Fruit fly (Drosophila melanogaster) whole organism, embryonic: ENCODE data around the gene bor.

Source experiments
- Atf6 ChIP-seq: fragments of 200-800 bp; sonication (Bioruptor generic); IDR thresholded peaks from 2 replicates; pipeline ENCODE4 v1.3.6; 2022; ENCODE audit warnings: missing biosample characterization, missing genetic modification characterization
- BtbVII ChIP-seq: fragments of 200-800 bp; sonication (Bioruptor generic); optimal IDR thresholded peaks from 3 replicates; lab custom pipeline; 2017; ENCODE audit warnings: missing biosample characterization, mild to moderate bottlenecking, missing genetic modification characterization
- CG11695 ChIP-seq: fragments of 200-800 bp; sonication (Bioruptor generic); IDR thresholded peaks from 3 replicates; pipeline ENCODE4 v1.3.6; 2022; ENCODE audit warnings: missing biosample characterization, missing genetic modification characterization
- CG13287 ChIP-seq: fragments of 200-800 bp; sonication (Bioruptor generic); IDR thresholded peaks from 2 replicates; pipeline ENCODE4 v1.3.6; 2022; ENCODE audit warnings: missing biosample characterization, missing genetic modification characterization; ENCODE audit not compliant: partially characterized antibody
- CG13775 ChIP-seq: fragments of 200-800 bp; sonication (Bioruptor generic); optimal IDR thresholded peaks from 3 replicates; lab custom pipeline; 2017; ENCODE audit warnings: missing biosample characterization, mild to moderate bottlenecking, missing genetic modification characterization
- CG15269 ChIP-seq: fragments of 200-800 bp; sonication (Bioruptor generic); optimal IDR thresholded peaks from 2 replicates; lab custom pipeline; 2018; ENCODE audit warnings: missing biosample characterization, mild to moderate bottlenecking, missing genetic modification characterization, moderate library complexity
- CG17359 ChIP-seq: fragments of 200-800 bp; sonication (Bioruptor generic); optimal IDR thresholded peaks from 3 replicates; lab custom pipeline; 2018; ENCODE audit warnings: missing biosample characterization, mild to moderate bottlenecking, missing genetic modification characterization, moderate library complexity
- CG17829 ChIP-seq: fragments of 200-800 bp; optimal IDR thresholded peaks from 2 replicates; lab custom pipeline; 2019; ENCODE audit warnings: missing biosample characterization, mild to moderate bottlenecking, missing genetic modification characterization, moderate library complexity
- CG1792 ChIP-seq: fragments of 200-800 bp; sonication (Bioruptor generic); optimal IDR thresholded peaks from 2 replicates; lab custom pipeline; 2016; ENCODE audit warnings: missing biosample characterization, missing genetic modification characterization
- CG33557 ChIP-seq: fragments of 200-800 bp; sonication (Bioruptor generic); optimal IDR thresholded peaks from 2 replicates; lab custom pipeline; 2019; ENCODE audit warnings: missing biosample characterization, mild to moderate bottlenecking, missing genetic modification characterization, moderate library complexity
- CG3995 ChIP-seq: fragments of 200-800 bp; sonication (Bioruptor generic); optimal IDR thresholded peaks from 3 replicates; lab custom pipeline; 2016; ENCODE audit warnings: missing biosample characterization, missing genetic modification characterization
- CG6765 ChIP-seq: fragments of 200-800 bp; sonication (Bioruptor generic); optimal IDR thresholded peaks from 3 replicates; lab custom pipeline; 2017; ENCODE audit warnings: missing biosample characterization, mild to moderate bottlenecking, missing genetic modification characterization
- CG6791 ChIP-seq: fragments of 200-800 bp; sonication (Bioruptor generic); IDR thresholded peaks from 3 replicates; pipeline ENCODE4 v1.3.6; 2022; ENCODE audit warnings: missing biosample characterization, missing genetic modification characterization; ENCODE audit not compliant: partially characterized antibody
- CG8765 ChIP-seq: fragments of 200-800 bp; sonication (Bioruptor generic); IDR thresholded peaks from 2 replicates; pipeline ENCODE4 v1.3.6; 2022; ENCODE audit warnings: missing biosample characterization, missing genetic modification characterization
- Dp ChIP-seq: fragments of 200-800 bp; sonication (Bioruptor generic); optimal IDR thresholded peaks from 2 replicates; lab custom pipeline; 2018; ENCODE audit warnings: missing biosample characterization, mild to moderate bottlenecking, missing genetic modification characterization, moderate library complexity
- Fer1 ChIP-seq: fragments of 200-800 bp; sonication (Bioruptor generic); optimal IDR thresholded peaks from 2 replicates; lab custom pipeline; 2017; ENCODE audit warnings: missing biosample characterization, mild to moderate bottlenecking, missing genetic modification characterization
- HmgD ChIP-seq: fragments of 200-800 bp; sonication (Bioruptor generic); optimal IDR thresholded peaks from 3 replicates; lab custom pipeline; 2016; ENCODE audit warnings: missing biosample characterization, missing genetic modification characterization
- Hr78 ChIP-seq, 2 experiments: fragments of 200-800 bp in 1 of 2; fragments of >200 bp in 1 of 2; sonication (Bioruptor generic) in 1 of 2; optimal IDR thresholded peaks; 2 replicates each; lab custom pipeline; 2017 to 2019; ENCODE audit warnings: missing biosample characterization in 2 of 2, missing genetic modification characterization in 2 of 2, mild to moderate bottlenecking in 1 of 2, moderate library complexity in 1 of 2
- NFAT ChIP-seq: fragments of 200-800 bp; sonication (Bioruptor generic); IDR thresholded peaks from 2 replicates; pipeline ENCODE4 v1.3.6; 2022; ENCODE audit warnings: missing biosample characterization, missing genetic modification characterization
- NK7.1 ChIP-seq: fragments of 200-800 bp; sonication (Bioruptor generic); optimal IDR thresholded peaks from 3 replicates; lab custom pipeline; 2016; ENCODE audit warnings: missing biosample characterization, missing genetic modification characterization
- Oli ChIP-seq: fragments of 200-800 bp; sonication (Bioruptor generic); optimal IDR thresholded peaks from 2 replicates; lab custom pipeline; 2018; ENCODE audit warnings: missing biosample characterization, mild to moderate bottlenecking, missing genetic modification characterization, moderate library complexity
- Sin3A ChIP-seq: fragments of >200 bp; optimal IDR thresholded peaks from 2 replicates; lab custom pipeline; 2018
- Sry-δ ChIP-seq: fragments of 200-800 bp; sonication (Bioruptor generic); optimal IDR thresholded peaks from 2 replicates; lab custom pipeline; 2016; ENCODE audit warnings: missing biosample characterization, missing genetic modification characterization
- Vsx1 ChIP-seq: fragments of 200-800 bp; sonication (Bioruptor generic); optimal IDR thresholded peaks from 2 replicates; lab custom pipeline; 2017; ENCODE audit warnings: missing biosample characterization, mild to moderate bottlenecking, missing genetic modification characterization, missing genetic modification reagents
- abd-A ChIP-seq: fragments of 200-800 bp; sonication (Bioruptor generic); optimal IDR thresholded peaks from 3 replicates; lab custom pipeline; 2019; ENCODE audit warnings: missing biosample characterization, mild to moderate bottlenecking, missing genetic modification characterization, moderate library complexity
- az2 ChIP-seq: fragments of 200-800 bp; sonication (Bioruptor generic); optimal IDR thresholded peaks from 3 replicates; lab custom pipeline; 2016; ENCODE audit warnings: missing biosample characterization, missing genetic modification characterization
- bcd ChIP-seq: fragments of 200-800 bp; sonication (Bioruptor generic); optimal IDR thresholded peaks from 2 replicates; lab custom pipeline; 2017; ENCODE audit warnings: missing biosample characterization, mild to moderate bottlenecking, missing genetic modification characterization
- bigmax ChIP-seq: fragments of 200-800 bp; sonication (Bioruptor generic); optimal IDR thresholded peaks from 2 replicates; lab custom pipeline; 2018; ENCODE audit warnings: missing biosample characterization, mild to moderate bottlenecking, missing genetic modification characterization
- cas ChIP-seq: fragments of 200-800 bp; sonication (Bioruptor generic); IDR thresholded peaks from 2 replicates; pipeline ENCODE4 v1.3.6; 2022; ENCODE audit warnings: missing biosample characterization, missing genetic modification characterization
- corto ChIP-seq: fragments of 200-800 bp; sonication (Bioruptor generic); optimal IDR thresholded peaks from 2 replicates; lab custom pipeline; 2016; ENCODE audit warnings: missing biosample characterization, mild to moderate bottlenecking, missing genetic modification characterization, moderate library complexity
- dm ChIP-seq: fragments of 200-800 bp; sonication (Bioruptor generic); optimal IDR thresholded peaks from 3 replicates; lab custom pipeline; 2016; ENCODE audit warnings: missing biosample characterization, missing genetic modification characterization
- eve ChIP-seq, 2 experiments: fragments of >200 bp; optimal IDR thresholded peaks; 2 replicates each; lab custom pipeline; 2017; ENCODE audit warnings: missing biosample characterization in 2 of 2, missing genetic modification characterization in 2 of 2
- gsb ChIP-seq: fragments of 200-800 bp; sonication (Bioruptor generic); IDR thresholded peaks from 2 replicates; pipeline ENCODE4 v1.3.6; 2022; ENCODE audit warnings: missing biosample characterization, missing genetic modification characterization
- gsb-n ChIP-seq: fragments of 200-800 bp; sonication (Bioruptor generic); optimal IDR thresholded peaks from 3 replicates; lab custom pipeline; 2018; ENCODE audit warnings: missing biosample characterization, mild to moderate bottlenecking, missing genetic modification characterization
- ham ChIP-seq: fragments of 200-800 bp; sonication (Bioruptor generic); IDR thresholded peaks from 2 replicates; pipeline ENCODE4 v1.3.6; 2022; ENCODE audit warnings: missing biosample characterization, missing genetic modification characterization
- hbn ChIP-seq: fragments of 200-800 bp; sonication (Bioruptor generic); IDR thresholded peaks from 2 replicates; pipeline ENCODE4 v1.3.6; 2022; ENCODE audit warnings: missing biosample characterization, missing genetic modification characterization; ENCODE audit not compliant: partially characterized antibody
- insv ChIP-seq, 2 experiments: fragments of 200-800 bp; sonication (Bioruptor generic); optimal IDR thresholded peaks; 3 replicates each; lab custom pipeline; 2016 to 2018; ENCODE audit warnings: missing biosample characterization in 2 of 2, missing genetic modification characterization in 2 of 2
- jing ChIP-seq: fragments of 200-800 bp; sonication (Bioruptor generic); optimal IDR thresholded peaks from 2 replicates; lab custom pipeline; 2018; ENCODE audit warnings: missing biosample characterization, mild to moderate bottlenecking, missing genetic modification characterization
- kni ChIP-seq: fragments of 200-800 bp; sonication (Bioruptor generic); optimal IDR thresholded peaks from 3 replicates; lab custom pipeline; 2017; ENCODE audit warnings: mild to moderate bottlenecking, missing biosample characterization, missing genetic modification reagents, missing genetic modification characterization
- lilli ChIP-seq: fragments of 200-800 bp; sonication (Bioruptor generic); optimal IDR thresholded peaks from 3 replicates; lab custom pipeline; 2016; ENCODE audit warnings: missing biosample characterization, missing genetic modification characterization
- p53 ChIP-seq: fragments of 200-800 bp; sonication (Bioruptor generic); optimal IDR thresholded peaks from 2 replicates; lab custom pipeline; 2016; ENCODE audit warnings: missing biosample characterization, missing genetic modification characterization
- pho ChIP-seq: fragments of 200-800 bp; sonication (Bioruptor generic); optimal IDR thresholded peaks from 2 replicates; lab custom pipeline; 2016; ENCODE audit warnings: missing biosample characterization, missing genetic modification characterization
- pnt ChIP-seq: fragments of 200-800 bp; sonication (Bioruptor generic); optimal IDR thresholded peaks from 3 replicates; lab custom pipeline; 2016; ENCODE audit warnings: missing biosample characterization, missing genetic modification characterization
- seq ChIP-seq: fragments of 200-800 bp; sonication (Bioruptor generic); IDR thresholded peaks from 2 replicates; pipeline ENCODE4 v1.3.6; 2022; ENCODE audit warnings: missing biosample characterization, missing genetic modification characterization
- slp2 ChIP-seq: fragments of 200-800 bp; sonication (Bioruptor generic); optimal IDR thresholded peaks from 2 replicates; lab custom pipeline; 2016; ENCODE audit warnings: missing biosample characterization, missing genetic modification characterization
- stwl ChIP-seq: fragments of 200-800 bp; sonication (Bioruptor generic); optimal IDR thresholded peaks from 3 replicates; lab custom pipeline; 2018; ENCODE audit warnings: missing biosample characterization, mild to moderate bottlenecking, missing genetic modification characterization, moderate library complexity
- tin ChIP-seq: fragments of 200-800 bp; sonication (Bioruptor generic); optimal IDR thresholded peaks from 3 replicates; lab custom pipeline; 2016; ENCODE audit warnings: missing biosample characterization, missing genetic modification characterization
- tio ChIP-seq: fragments of 200-800 bp; sonication (Bioruptor generic); optimal IDR thresholded peaks from 2 replicates; lab custom pipeline; 2017; ENCODE audit warnings: missing biosample characterization, missing genetic modification characterization, inconsistent platforms
- twi ChIP-seq: fragments of 200-800 bp; optimal IDR thresholded peaks from 2 replicates; lab custom pipeline; 2019; ENCODE audit warnings: missing biosample characterization, mild to moderate bottlenecking, missing genetic modification characterization, moderate library complexity
- tx ChIP-seq: fragments of 200-800 bp; sonication (Bioruptor generic); optimal IDR thresholded peaks from 2 replicates; lab custom pipeline; 2016; ENCODE audit warnings: missing biosample characterization, missing genetic modification characterization

Gene bor

DNA sequence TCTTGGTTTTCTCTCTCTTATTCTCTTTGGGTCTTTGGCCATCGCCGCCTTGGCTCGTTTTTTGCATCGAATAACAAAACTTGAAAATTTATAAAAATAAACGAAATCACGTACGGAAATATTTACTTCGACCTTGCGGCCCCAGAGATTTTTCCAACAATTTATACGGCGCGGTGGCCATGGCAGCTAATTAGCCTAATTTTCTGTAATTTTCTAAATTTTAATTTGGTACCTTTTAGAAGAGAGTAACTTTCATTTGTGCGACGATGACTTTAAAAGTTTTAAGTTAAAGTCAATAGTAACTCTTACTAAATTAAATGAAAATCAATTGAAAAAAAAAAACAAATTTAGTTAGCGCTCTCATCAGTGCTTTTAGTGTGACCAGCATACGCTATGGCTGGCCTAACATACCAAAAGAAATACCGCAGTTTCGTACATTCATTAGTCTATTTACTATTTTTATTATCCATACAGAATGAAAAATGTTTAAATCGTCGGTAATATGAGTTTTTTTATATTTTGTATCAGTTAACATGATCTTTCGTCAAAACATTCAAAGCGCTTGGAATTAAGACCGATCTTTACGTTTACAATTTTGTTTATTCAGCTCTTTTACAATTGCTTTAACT is 9.7 kb upstream of the bor start (continued):
- TF ChIP-seq CG1792 (GFP tag; lab: Kevin White, UChicago) (no peak), CG3995 (GFP tag; lab: Kevin White, UChicago) (no peak), corto (GFP tag; lab: Kevin White, UChicago) (no peak), Atf6 (GFP tag; lab: Robert Waterston, UW) (no peak), CG13287 (0 out of 2 replicates have a peak, but pooled peaks have one; percentile 11), CG11695 (no peak), p53 (no peak), pnt (GFP tag; lab: Kevin White, UChicago) (no peak), CG6765 (GFP tag; lab: Kevin White, UChicago) (no peak), CG17359 (tag; lab: Kevin White, UChicago) (no peak), cas (GFP tag; lab: Robert Waterston, UW) (no peak), CG15269 (tag; lab: Kevin White, UChicago) (no peak), CG17829 (tag; lab: Kevin White, UChicago) (no peak), eve (GFP tag; optimal IDR thresholded peaks at IDR 0.05; lab: Kevin White, UChicago) (no peak), hbn (GFP tag; lab: Robert Waterston, UW) (no peak), CG8765 (GFP tag; lab: Robert Waterston, UW) (no peak), Hr78 (GFP tag; optimal IDR thresholded peaks at IDR 0.05; lab: Kevin White, UChicago) (no peak), Vsx1 (GFP tag; lab: Kevin White, UChicago) (peak; percentile 64), stwl (tag; lab: Kevin White, UChicago) (peak; percentile 53), seq (GFP tag; lab: Robert Waterston, UW) (no peak), Oli (tag; lab: Kevin White, UChicago) (no peak), Fer1 (GFP tag; lab: Kevin White, UChicago) (peak; percentile 14), insv (GFP tag; optimal IDR thresholded peaks at IDR 0.05; lab: Kevin White, UChicago) (no peak), slp2 (GFP tag; lab: Kevin White, UChicago) (no peak), bcd (GFP tag; lab: Kevin White, UChicago) (no peak), lilli (GFP tag; lab: Kevin White, UChicago) (no peak), Sin3A (lab: Kevin White, UChicago) (no peak), tin (no peak), twi (tag; lab: Kevin White, UChicago) (no peak), CG33557 (GFP tag; lab: Kevin White, UChicago) (no peak), CG13775 (GFP tag; lab: Kevin White, UChicago) (no peak), pho (no peak), NFAT (GFP tag; lab: Robert Waterston, UW) (no peak), jing (GFP tag; lab: Kevin White, UChicago) (no peak), kni (no peak), tio (no peak), tx (GFP tag; lab: Kevin White, UChicago) (no peak), bigmax (GFP tag; lab: Kevin White, UChicago) (no peak), Dp (peak; percentile 19), BtbVII (GFP tag; lab: Kevin White, UChicago) (no peak), Sry-δ (GFP tag; lab: Kevin White, UChicago) (no peak), ham (GFP tag; lab: Robert Waterston, UW) (no peak), az2 (GFP tag; lab: Kevin White, UChicago) (no peak), gsb (GFP tag; lab: Robert Waterston, UW) (no peak), dm (no peak), CG6791 (GFP tag; lab: Robert Waterston, UW) (no peak), gsb-n (no peak), HmgD (no peak), abd-A (no peak), NK7.1 (GFP tag; lab: Kevin White, UChicago) (no peak)
